Worm (Caenorhabditis elegans) whole organism, L1 larva: Measurements from ENCODE around the gene cif-1.

Experiments used
- ceh-82 ChIP-seq, 3 experiments: fragments of 150-350 bp in 1 of 3; sonication (generic microtip) in 2 of 3; optimal IDR thresholded peaks; 2 replicates each; lab custom pipeline; 2014 to 2017; ENCODE audit warnings: missing biosample characterization in 3 of 3, missing genetic modification characterization in 3 of 3
- elt-3 ChIP-seq, 6 experiments: fragments of 150-350 bp in 1 of 6; sonication (generic microtip); optimal IDR thresholded peaks; 2 replicates each; lab custom pipeline; 2017 to 2018; ENCODE audit warnings: missing biosample characterization in 6 of 6, missing genetic modification characterization in 6 of 6, inconsistent platforms in 1 of 6
- irx-1 ChIP-seq: sonication (generic microtip); optimal IDR thresholded peaks from 2 replicates; lab custom pipeline; 2016; ENCODE audit warnings: missing genetic modification characterization, missing compliant biosample characterization
- lsy-2 ChIP-seq, 2 experiments: fragments of 150-350 bp; optimal IDR thresholded peaks; 2 replicates each; lab custom pipeline; 2014; ENCODE audit warnings: missing biosample characterization in 2 of 2, missing genetic modification characterization in 2 of 2
- nhr-19 ChIP-seq: fragments of 200-800 bp; sonication (Bioruptor generic); conservative IDR thresholded peaks from 2 replicates; pipeline ENCODE4 v1.3.6; 2022; ENCODE audit warnings: missing genetic modification characterization, missing compliant biosample characterization
- nhr-76 ChIP-seq: sonication (generic microtip); optimal IDR thresholded peaks from 2 replicates; lab custom pipeline; 2017; ENCODE audit warnings: missing biosample characterization, missing genetic modification characterization
- nhr-77 ChIP-seq: fragments of 150-350 bp; optimal IDR thresholded peaks from 2 replicates; lab custom pipeline; 2014; ENCODE audit warnings: missing biosample characterization, missing genetic modification characterization
- tbx-2 ChIP-seq: sonication (generic microtip); optimal IDR thresholded peaks from 2 replicates; lab custom pipeline; 2016; ENCODE audit warnings: missing genetic modification characterization, missing compliant biosample characterization

- TF ChIP-seq tbx-2 (tag; lab: Kevin White, UChicago) (no peak), nhr-76 (tag; lab: Kevin White, UChicago) (no peak), elt-3 (tag; optimal IDR thresholded peaks at IDR 0.05; lab: Kevin White, UChicago) (no peak), nhr-77 (tag; lab: Kevin White, UChicago) (no peak), lsy-2 (tag; optimal IDR thresholded peaks at IDR 0.05; lab: Kevin White, UChicago) (no peak), ceh-82 (tag; optimal IDR thresholded peaks at IDR 0.05; lab: Kevin White, UChicago) (no peak), nhr-19 (GFP tag; lab: Robert Waterston, UW) (no peak), irx-1 (tag; lab: Kevin White, UChicago) (no peak)
These were observed 37.2 kb downstream of the cif-1 start for ce11 chrIV:4673332-4673731.
